Worm (Caenorhabditis elegans) whole organism, L3 larva: Measurements from ENCODE around the gene cnnm-1.

Experiments used
- R02D3.7 ChIP-seq: fragments of 150-350 bp; optimal IDR thresholded peaks from 2 replicates; lab custom pipeline; 2014; ENCODE audit warnings: missing biosample characterization, missing genetic modification characterization
- aly-2 ChIP-seq: fragments of 150-350 bp; optimal IDR thresholded peaks from 2 replicates; lab custom pipeline; 2014; ENCODE audit warnings: missing biosample characterization, missing genetic modification characterization
- ama-1 ChIP-seq: fragments of 150-350 bp; optimal IDR thresholded peaks from 2 replicates; lab custom pipeline; 2018
- elt-1 ChIP-seq: fragments of 150-350 bp; optimal IDR thresholded peaks from 2 replicates; lab custom pipeline; 2014; ENCODE audit warnings: missing biosample characterization, missing genetic modification characterization
- elt-2 ChIP-seq: sonication (generic microtip); optimal IDR thresholded peaks from 2 replicates; lab custom pipeline; 2016; ENCODE audit warnings: missing genetic modification reagents, mild to moderate bottlenecking, missing genetic modification characterization, missing compliant biosample characterization
- lin-15B ChIP-seq: fragments of 150-350 bp; optimal IDR thresholded peaks from 2 replicates; lab custom pipeline; 2014; ENCODE audit warnings: missing biosample characterization, missing genetic modification characterization
- lin-39 ChIP-seq: fragments of 150-350 bp; optimal IDR thresholded peaks from 2 replicates; lab custom pipeline; 2018; ENCODE audit warnings: missing biosample characterization, missing genetic modification reagents, missing genetic modification characterization
- nfya-1 ChIP-seq: sonication (generic microtip); optimal IDR thresholded peaks from 2 replicates; lab custom pipeline; 2017; ENCODE audit warnings: missing genetic modification characterization, mild to moderate bottlenecking, missing compliant biosample characterization, antibody characterized with exemption, moderate library complexity; ENCODE audit not compliant: insufficient read depth
- nhr-237 ChIP-seq: fragments of 150-350 bp; optimal IDR thresholded peaks from 2 replicates; lab custom pipeline; 2014; ENCODE audit warnings: missing biosample characterization, missing genetic modification characterization
- pqm-1 ChIP-seq: fragments of 150-350 bp; optimal IDR thresholded peaks from 2 replicates; lab custom pipeline; 2017; ENCODE audit warnings: missing biosample characterization, missing genetic modification characterization, inconsistent platforms
- skn-1 ChIP-seq: fragments of 150-350 bp; optimal IDR thresholded peaks from 2 replicates; lab custom pipeline; 2014; ENCODE audit warnings: missing biosample characterization, missing genetic modification characterization
- tbx-2 ChIP-seq: sonication (generic microtip); optimal IDR thresholded peaks from 2 replicates; lab custom pipeline; 2016; ENCODE audit warnings: mild to moderate bottlenecking, missing genetic modification characterization, missing compliant biosample characterization

DNA sequence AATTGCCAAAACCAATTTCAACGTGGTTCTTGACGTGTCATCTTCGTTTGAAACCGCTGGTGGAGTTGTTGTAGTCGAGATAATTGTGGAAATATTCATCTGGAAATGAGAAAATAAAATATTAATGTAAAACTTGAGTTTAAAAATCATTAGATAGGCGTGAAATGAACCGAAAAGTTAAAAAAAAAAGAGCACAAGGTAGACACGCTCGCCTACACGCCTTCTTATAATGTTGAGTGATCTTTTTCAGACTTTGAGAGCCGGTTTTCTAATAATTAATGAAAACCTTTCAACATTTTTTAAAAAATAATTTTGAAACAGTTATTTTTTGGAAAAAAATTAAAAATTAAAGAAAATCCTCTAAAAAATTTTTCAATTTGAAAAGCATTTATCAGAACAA lies 24.3 kb upstream of the cnnm-1 start, which contains the start of gene npr-32:
- no peak for TF ChIP-seq ama-1 (lab: Kevin White, UChicago)
- no peak for TF ChIP-seq tbx-2
- TF ChIP-seq skn-1: no peak
- TF ChIP-seq elt-2: no peak
- TF ChIP-seq aly-2 (tag; lab: Kevin White, UChicago): no peak
- no peak for TF ChIP-seq nhr-237 (tag; lab: Kevin White, UChicago)
- TF ChIP-seq lin-15B (tag; lab: Kevin White, UChicago): no peak
- TF ChIP-seq elt-1 (tag; lab: Kevin White, UChicago): no peak
- no peak for TF ChIP-seq pqm-1
- TF ChIP-seq R02D3.7 (tag; lab: Kevin White, UChicago): no peak
- no peak for TF ChIP-seq nfya-1
- TF ChIP-seq lin-39 (tag; lab: Kevin White, UChicago): no peak
